Worm (Caenorhabditis elegans): Measurements from ENCODE around the gene C07C7.3.
A peak's percentile ranks its signal among the peaks of the same experiment; 100 is the strongest.

C07C7.3 gene

ce11 chrIV:9198136-9198535 lies 32.3 kb downstream of the C07C7.3 start (continued):
- TF ChIP-seq nhr-25 (tag; optimal IDR thresholded peaks at IDR 0.05) (peak; percentile 82), fos-1 (tag; optimal IDR thresholded peaks at IDR 0.05) (peak; percentile 85), alr-1 (tag; optimal IDR thresholded peaks at IDR 0.05) (no peak), nhr-6 (tag; optimal IDR thresholded peaks at IDR 0.05) (peak; percentile 55), skn-1 (tag; optimal IDR thresholded peaks at IDR 0.05) (no peak), unc-39 (tag; optimal IDR thresholded peaks at IDR 0.05) (no peak), ztf-1 (GFP tag; conservative IDR thresholded peaks at IDR 0.05) (no peak), crh-2 (tag; optimal IDR thresholded peaks at IDR 0.05) (peak; percentile 90), nhr-21 (tag; optimal IDR thresholded peaks at IDR 0.05) (peak; percentile 84)

ce11 chrIV:9199148-9199938 lies 33.5 kb downstream of the C07C7.3 start:
- no peak for TF ChIP-seq ztf-4 (tag; optimal IDR thresholded peaks at IDR 0.05)
- TF ChIP-seq crh-2 (tag; optimal IDR thresholded peaks at IDR 0.05), result no peak
- TF ChIP-seq ZK546.5 (tag; optimal IDR thresholded peaks at IDR 0.05), result no peak
- peak; percentile 24 for TF ChIP-seq fos-1 (tag; optimal IDR thresholded peaks at IDR 0.05)
- no peak for TF ChIP-seq ztf-11 (tag; optimal IDR thresholded peaks at IDR 0.05)

ce11 chrIV:9199939-9200202 lies 34.0 kb downstream of the C07C7.3 start, which contains the start of gene wnk-1:
Gene wnk-1, plus strand, starts transcription at chrIV:9200103.
- no peak for TF ChIP-seq nhr-25 (tag; optimal IDR thresholded peaks at IDR 0.05)

ce11 chrIV:9210841-9211240 lies 45.0 kb downstream of the C07C7.3 start:
- no peak for TF ChIP-seq aly-2 (tag; optimal IDR thresholded peaks at IDR 0.05)
- TF ChIP-seq ceh-16 (tag; optimal IDR thresholded peaks at IDR 0.05), result no peak
- TF ChIP-seq nhr-12 (tag; optimal IDR thresholded peaks at IDR 0.05), result no peak
- TF ChIP-seq unc-62 (GFP tag; optimal IDR thresholded peaks at IDR 0.05), result no peak
- no peak for TF ChIP-seq nhr-6 (tag; optimal IDR thresholded peaks at IDR 0.05)
- no peak for TF ChIP-seq ztf-11 (tag; optimal IDR thresholded peaks at IDR 0.05)
- no peak for TF ChIP-seq mab-5 (tag; optimal IDR thresholded peaks at IDR 0.05)
- TF ChIP-seq ztf-1 (GFP tag; conservative IDR thresholded peaks at IDR 0.05), result no peak
- TF ChIP-seq unc-39 (tag; optimal IDR thresholded peaks at IDR 0.05), result no peak

DNA sequence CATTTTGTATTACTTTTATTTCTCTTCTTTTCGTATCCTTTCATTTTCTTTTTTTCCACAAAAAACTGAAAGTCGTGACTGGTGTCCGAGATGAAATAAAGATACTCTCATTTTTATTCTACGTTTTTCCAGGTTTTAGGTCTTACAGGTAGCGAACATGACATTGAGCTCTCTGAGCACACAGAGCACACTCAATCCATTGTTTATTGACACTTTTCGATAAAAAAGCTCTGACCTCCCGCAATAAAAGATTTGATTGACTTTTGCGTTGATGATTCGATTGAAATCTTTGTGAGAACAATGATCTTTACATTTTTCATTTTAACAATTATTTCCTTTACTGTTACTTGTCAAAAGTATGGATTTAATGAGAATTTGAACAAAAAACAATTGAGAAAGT lies 46.3 kb downstream of the C07C7.3 start, which contains the start of gene C46C2.6:
C46C2.6 (plus strand) TSS at position 301 of the 400 bp plus-strand sequence.
- TF ChIP-seq ztf-4 (tag; optimal IDR thresholded peaks at IDR 0.05) (peak; percentile 10), nhr-6 (tag; optimal IDR thresholded peaks at IDR 0.05) (no peak), ceh-82 (tag; optimal IDR thresholded peaks at IDR 0.05) (no peak)

- TF ChIP-seq elt-1 (tag; optimal IDR thresholded peaks at IDR 0.05) (no peak), lin-11 (tag; optimal IDR thresholded peaks at IDR 0.05) (no peak), ZK546.5 (tag; optimal IDR thresholded peaks at IDR 0.05) (no peak), zag-1 (tag; optimal IDR thresholded peaks at IDR 0.05) (no peak), skn-1 (tag; optimal IDR thresholded peaks at IDR 0.05) (no peak), lin-39 (tag; optimal IDR thresholded peaks at IDR 0.05) (no peak), nhr-237 (tag; optimal IDR thresholded peaks at IDR 0.05) (no peak), blmp-1 (tag; optimal IDR thresholded peaks at IDR 0.05; ENCODE audit: insufficient read depth) (no peak), ztf-4 (tag; optimal IDR thresholded peaks at IDR 0.05) (no peak), nhr-129 (tag; optimal IDR thresholded peaks at IDR 0.05) (no peak), ceh-82 (tag; optimal IDR thresholded peaks at IDR 0.05) (no peak), nhr-6 (tag; optimal IDR thresholded peaks at IDR 0.05) (no peak), nhr-23 (tag; optimal IDR thresholded peaks at IDR 0.05) (no peak)
Measured at ce11 chrIV:9214823-9215222, 49.0 kb downstream of the C07C7.3 start.
